Fruit fly (Drosophila melanogaster) whole organism, embryonic: ENCODE data around the gene MICAL-like.

Experiments
- BEAF-32 ChIP-seq: fragments of 200-800 bp; sonication (Bioruptor generic); optimal IDR thresholded peaks from 3 replicates; lab custom pipeline; 2017; ENCODE audit warnings: missing biosample characterization, missing genetic modification characterization, mild to moderate bottlenecking, moderate library complexity, missing genetic modification reagents
- Blimp-1 ChIP-seq: fragments of 200-800 bp; sonication (Bioruptor generic); optimal IDR thresholded peaks from 3 replicates; lab custom pipeline; 2018; ENCODE audit warnings: missing biosample characterization, missing genetic modification characterization, mild to moderate bottlenecking, moderate library complexity, missing genetic modification reagents
- CG10321 ChIP-seq: fragments of 200-800 bp; sonication (Bioruptor generic); IDR thresholded peaks from 2 replicates; pipeline ENCODE4 v1.3.6; 2022; ENCODE audit warnings: missing biosample characterization, missing genetic modification characterization
- CG10462 ChIP-seq: fragments of 200-800 bp; sonication (Bioruptor generic); optimal IDR thresholded peaks from 2 replicates; lab custom pipeline; 2016; ENCODE audit warnings: missing biosample characterization, missing genetic modification characterization
- CG11695 ChIP-seq: fragments of 200-800 bp; sonication (Bioruptor generic); IDR thresholded peaks from 3 replicates; pipeline ENCODE4 v1.3.6; 2022; ENCODE audit warnings: missing biosample characterization, missing genetic modification characterization
- CG15514 ChIP-seq: fragments of 200-800 bp; sonication (Bioruptor generic); optimal IDR thresholded peaks from 3 replicates; lab custom pipeline; 2017; ENCODE audit warnings: missing biosample characterization, missing genetic modification characterization, mild to moderate bottlenecking, moderate library complexity, missing genetic modification reagents
- CG1603 ChIP-seq: fragments of 200-800 bp; sonication (Bioruptor generic); optimal IDR thresholded peaks from 2 replicates; lab custom pipeline; 2019; ENCODE audit warnings: missing biosample characterization, mild to moderate bottlenecking, missing genetic modification characterization, moderate library complexity
- CG17802 ChIP-seq: fragments of 200-800 bp; sonication (Bioruptor generic); optimal IDR thresholded peaks from 2 replicates; lab custom pipeline; 2018; ENCODE audit warnings: missing biosample characterization, mild to moderate bottlenecking, missing genetic modification characterization, moderate library complexity
- CG2116 ChIP-seq: fragments of 200-800 bp; sonication (Bioruptor generic); optimal IDR thresholded peaks from 3 replicates; lab custom pipeline; 2018; ENCODE audit warnings: missing biosample characterization, mild to moderate bottlenecking, missing genetic modification characterization
- CG2678 ChIP-seq: fragments of 200-800 bp; sonication (Bioruptor generic); optimal IDR thresholded peaks from 3 replicates; lab custom pipeline; 2019; ENCODE audit warnings: missing biosample characterization, mild to moderate bottlenecking, missing genetic modification characterization, moderate library complexity
- CG2712 ChIP-seq: fragments of 200-800 bp; optimal IDR thresholded peaks from 3 replicates; lab custom pipeline; 2019; ENCODE audit warnings: missing biosample characterization, mild to moderate bottlenecking, missing genetic modification characterization, moderate library complexity
- CG32767 ChIP-seq: fragments of 200-800 bp; sonication (Bioruptor generic); IDR thresholded peaks from 2 replicates; pipeline ENCODE4 v1.3.6; 2022; ENCODE audit warnings: missing biosample characterization, missing genetic modification characterization
- CG34422 ChIP-seq: fragments of 200-800 bp; sonication (Bioruptor generic); IDR thresholded peaks from 3 replicates; pipeline ENCODE4 v1.3.6; 2022; ENCODE audit warnings: missing biosample characterization, missing genetic modification characterization
- CG7928 ChIP-seq: fragments of 200-800 bp; sonication (Bioruptor generic); optimal IDR thresholded peaks from 2 replicates; lab custom pipeline; 2017; ENCODE audit warnings: missing biosample characterization, mild to moderate bottlenecking, missing genetic modification characterization
- Camta ChIP-seq: fragments of 200-800 bp; sonication (Bioruptor generic); optimal IDR thresholded peaks from 2 replicates; lab custom pipeline; 2016; ENCODE audit warnings: missing biosample characterization, missing genetic modification characterization
- D19B ChIP-seq: fragments of 200-800 bp; sonication (Bioruptor generic); optimal IDR thresholded peaks from 2 replicates; lab custom pipeline; 2017; ENCODE audit warnings: missing biosample characterization, mild to moderate bottlenecking, missing genetic modification characterization
- Deaf1 ChIP-seq: fragments of 200-800 bp; optimal IDR thresholded peaks from 3 replicates; lab custom pipeline; 2019; ENCODE audit warnings: missing biosample characterization, mild to moderate bottlenecking, missing genetic modification characterization, moderate library complexity
- Dll ChIP-seq: fragments of 200-800 bp; sonication (Bioruptor generic); IDR thresholded peaks from 4 replicates; pipeline ENCODE4 v1.3.6; 2022; ENCODE audit warnings: missing biosample characterization, missing genetic modification characterization; ENCODE audit not compliant: partially characterized antibody
- Doc2 ChIP-seq: fragments of 200-800 bp; sonication (Bioruptor generic); IDR thresholded peaks from 2 replicates; pipeline ENCODE4 v1.3.6; 2022; ENCODE audit warnings: missing biosample characterization, missing genetic modification characterization
- Dp ChIP-seq: fragments of 200-800 bp; sonication (Bioruptor generic); optimal IDR thresholded peaks from 2 replicates; lab custom pipeline; 2018; ENCODE audit warnings: missing biosample characterization, mild to moderate bottlenecking, missing genetic modification characterization, moderate library complexity
- Dref ChIP-seq: fragments of 200-800 bp; sonication (Bioruptor generic); IDR thresholded peaks from 2 replicates; pipeline ENCODE4 v1.3.6; 2022; ENCODE audit warnings: missing biosample characterization, missing genetic modification characterization
- GATAe ChIP-seq: fragments of 200-800 bp; sonication (Bioruptor generic); conservative IDR thresholded peaks from 2 replicates; pipeline ENCODE4 v1.3.6; 2022; ENCODE audit warnings: missing biosample characterization, missing genetic modification characterization
- HmgZ ChIP-seq: fragments of 200-800 bp; sonication (Bioruptor generic); optimal IDR thresholded peaks from 2 replicates; lab custom pipeline; 2018; ENCODE audit warnings: missing biosample characterization, mild to moderate bottlenecking, missing genetic modification characterization
- Hmr ChIP-seq: fragments of 200-800 bp; sonication (Bioruptor generic); optimal IDR thresholded peaks from 3 replicates; lab custom pipeline; 2017; ENCODE audit warnings: mild to moderate bottlenecking, missing biosample characterization, missing genetic modification reagents, missing genetic modification characterization
- Hmx ChIP-seq: fragments of 200-800 bp; sonication (Bioruptor generic); optimal IDR thresholded peaks from 2 replicates; lab custom pipeline; 2016; ENCODE audit warnings: missing biosample characterization, missing genetic modification characterization
- Lim3 ChIP-seq: fragments of 200-800 bp; sonication (Bioruptor generic); IDR thresholded peaks from 2 replicates; pipeline ENCODE4 v1.3.6; 2022; ENCODE audit warnings: missing biosample characterization, missing genetic modification characterization
- MBD-R2 ChIP-seq: fragments of 200-800 bp; sonication (Bioruptor generic); IDR thresholded peaks from 2 replicates; pipeline ENCODE4 v1.3.6; 2022; ENCODE audit warnings: missing biosample characterization, missing genetic modification characterization
- Myb ChIP-seq: fragments of 200-800 bp; sonication (Bioruptor generic); optimal IDR thresholded peaks from 2 replicates; lab custom pipeline; 2016; ENCODE audit warnings: missing biosample characterization, missing genetic modification characterization
- Rx ChIP-seq: fragments of 200-800 bp; sonication (Bioruptor generic); IDR thresholded peaks from 2 replicates; pipeline ENCODE4 v1.3.6; 2022; ENCODE audit warnings: missing biosample characterization, missing genetic modification characterization
- Tbp ChIP-seq: fragments of >200 bp; optimal IDR thresholded peaks from 2 replicates; lab custom pipeline; 2018; ENCODE audit warnings: missing biosample characterization, missing genetic modification characterization
- abd-A ChIP-seq: fragments of 200-800 bp; sonication (Bioruptor generic); optimal IDR thresholded peaks from 3 replicates; lab custom pipeline; 2019; ENCODE audit warnings: missing biosample characterization, mild to moderate bottlenecking, missing genetic modification characterization, moderate library complexity
- bbx ChIP-seq: fragments of 200-800 bp; sonication (Bioruptor generic); IDR thresholded peaks from 2 replicates; pipeline ENCODE4 v1.3.6; 2022; ENCODE audit warnings: missing biosample characterization, missing genetic modification characterization; ENCODE audit not compliant: partially characterized antibody
- corto ChIP-seq: fragments of 200-800 bp; sonication (Bioruptor generic); optimal IDR thresholded peaks from 2 replicates; lab custom pipeline; 2016; ENCODE audit warnings: missing biosample characterization, mild to moderate bottlenecking, missing genetic modification characterization, moderate library complexity
- dan ChIP-seq: fragments of 200-800 bp; sonication (Bioruptor generic); IDR thresholded peaks from 2 replicates; pipeline ENCODE4 v1.3.6; 2022; ENCODE audit warnings: missing biosample characterization, missing genetic modification characterization
- gem ChIP-seq: fragments of 200-800 bp; sonication (Bioruptor generic); optimal IDR thresholded peaks from 2 replicates; lab custom pipeline; 2019; ENCODE audit warnings: missing biosample characterization, mild to moderate bottlenecking, missing genetic modification characterization, moderate library complexity
- gfzf ChIP-seq: fragments of 200-800 bp; sonication (Bioruptor generic); optimal IDR thresholded peaks from 2 replicates; lab custom pipeline; 2016; ENCODE audit warnings: missing biosample characterization, mild to moderate bottlenecking, missing genetic modification characterization, moderate library complexity
- grau ChIP-seq: fragments of 200-800 bp; optimal IDR thresholded peaks from 3 replicates; lab custom pipeline; 2019; ENCODE audit warnings: missing biosample characterization, mild to moderate bottlenecking, missing genetic modification characterization, moderate library complexity
- h ChIP-seq: fragments of >200 bp; optimal IDR thresholded peaks from 2 replicates; lab custom pipeline; 2017
- her ChIP-seq: fragments of 200-800 bp; sonication (Bioruptor generic); optimal IDR thresholded peaks from 2 replicates; lab custom pipeline; 2016; ENCODE audit warnings: missing biosample characterization, missing genetic modification characterization
- hth ChIP-seq: fragments of >200 bp; optimal IDR thresholded peaks from 2 replicates; lab custom pipeline; 2017; ENCODE audit warnings: inconsistent platforms
- nerfin-1 ChIP-seq: fragments of 200-800 bp; sonication (Bioruptor generic); optimal IDR thresholded peaks from 3 replicates; lab custom pipeline; 2019; ENCODE audit warnings: missing biosample characterization, mild to moderate bottlenecking, missing genetic modification characterization, moderate library complexity
- nmo ChIP-seq: fragments of 200-800 bp; sonication (Bioruptor generic); optimal IDR thresholded peaks from 2 replicates; lab custom pipeline; 2018; ENCODE audit warnings: missing biosample characterization, mild to moderate bottlenecking, missing genetic modification characterization, moderate library complexity
- pzg ChIP-seq: fragments of 200-800 bp; sonication (Bioruptor generic); optimal IDR thresholded peaks from 3 replicates; lab custom pipeline; 2018; ENCODE audit warnings: missing biosample characterization, mild to moderate bottlenecking, missing genetic modification characterization, moderate library complexity
- ssp ChIP-seq: fragments of 200-800 bp; sonication (Bioruptor generic); IDR thresholded peaks from 2 replicates; pipeline ENCODE4 v1.3.6; 2022; ENCODE audit warnings: missing biosample characterization, missing genetic modification characterization
- stwl ChIP-seq: fragments of 200-800 bp; sonication (Bioruptor generic); optimal IDR thresholded peaks from 3 replicates; lab custom pipeline; 2018; ENCODE audit warnings: missing biosample characterization, mild to moderate bottlenecking, missing genetic modification characterization, moderate library complexity
- trem ChIP-seq: fragments of 200-800 bp; optimal IDR thresholded peaks from 3 replicates; lab custom pipeline; 2019; ENCODE audit warnings: missing biosample characterization, mild to moderate bottlenecking, missing genetic modification characterization, moderate library complexity
- trh ChIP-seq: fragments of 200-800 bp; sonication (Bioruptor generic); optimal IDR thresholded peaks from 2 replicates; lab custom pipeline; 2016; ENCODE audit warnings: missing biosample characterization, missing genetic modification characterization
- wek ChIP-seq: fragments of 200-800 bp; sonication (Bioruptor generic); optimal IDR thresholded peaks from 3 replicates; lab custom pipeline; 2018; ENCODE audit warnings: missing biosample characterization, mild to moderate bottlenecking, missing genetic modification characterization, moderate library complexity

MICAL-like gene

DNA sequence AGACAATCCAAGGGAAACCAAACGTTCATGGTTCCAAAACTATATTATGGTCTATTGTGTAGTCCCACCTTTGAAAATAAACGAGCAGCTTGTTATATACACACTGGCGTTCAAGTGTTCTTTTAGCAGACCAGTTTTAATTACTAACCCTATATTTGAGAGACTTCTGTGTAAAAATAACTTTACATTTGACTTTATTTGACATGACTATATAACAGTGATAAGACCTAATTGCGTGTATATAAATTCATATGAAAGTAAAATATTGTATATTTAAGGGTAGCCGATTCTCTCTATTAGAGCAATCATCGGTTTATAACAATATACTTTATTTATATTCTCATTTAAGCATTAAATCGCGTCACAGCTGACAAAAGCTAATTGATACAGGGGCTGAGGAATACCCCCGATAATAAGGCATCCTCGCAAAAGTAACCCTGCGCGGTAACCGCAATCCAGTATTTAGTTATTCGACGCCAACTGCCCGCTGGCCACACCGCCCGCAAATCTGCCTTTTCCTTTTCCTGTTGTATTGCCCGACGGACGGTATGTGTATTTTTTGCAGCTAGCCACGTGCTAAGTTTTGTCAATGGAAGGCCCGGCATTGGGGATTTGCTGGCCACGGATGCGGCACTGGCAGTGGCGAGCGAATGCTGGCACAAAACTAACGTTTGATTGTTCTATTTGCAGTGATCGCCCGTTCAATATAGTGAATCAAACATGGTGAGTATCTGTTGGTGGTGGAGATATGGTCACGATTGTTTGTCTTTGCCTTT is 26.3 kb upstream of the MICAL-like start, which contains the start of gene RpS4 (continued):
- TF ChIP-seq hth (lab: Kevin White, UChicago) (no peak), CG10462 (peak; percentile 31), Deaf1 (tag; lab: Kevin White, UChicago) (peak; percentile 44), MBD-R2 (GFP tag; lab: Robert Waterston, UW) (peak; percentile 51), trh (GFP tag; lab: Kevin White, UChicago) (peak; percentile 68), h (no peak), Lim3 (GFP tag; lab: Robert Waterston, UW) (0 out of 2 replicates have a peak, but pooled peaks have one; percentile 51), bbx (GFP tag; lab: Robert Waterston, UW) (peak; percentile 48; the same call in 1 of the 2 replicates), Tbp (GFP tag; lab: Kevin White, UChicago) (peak; percentile 70), Camta (GFP tag; lab: Kevin White, UChicago) (peak; percentile 79), CG2678 (tag; lab: Kevin White, UChicago) (peak; percentile 78), GATAe (GFP tag; lab: Robert Waterston, UW) (peak; percentile 43; the same call in 1 of the 2 replicates)

DNA sequence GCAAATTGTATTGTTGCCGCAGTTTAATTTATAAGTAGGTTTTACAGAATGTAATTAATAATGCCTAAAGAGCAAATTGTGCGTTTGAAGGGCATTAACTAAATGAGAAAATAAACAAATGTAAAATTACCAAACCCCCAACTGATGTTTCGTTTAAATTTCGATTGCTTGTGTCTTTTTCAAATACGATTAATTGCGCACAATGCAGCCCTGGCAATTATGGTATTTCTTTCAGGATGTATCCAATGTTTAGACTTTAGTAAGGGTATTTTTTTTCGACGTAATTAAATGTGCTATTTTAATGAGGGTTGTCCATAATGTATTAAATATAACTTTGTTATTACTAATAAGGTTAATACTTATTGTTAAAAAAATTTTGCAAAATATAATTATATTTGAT is 25.7 kb upstream of the MICAL-like start:
- no peak for TF ChIP-seq Rx (GFP tag; lab: Robert Waterston, UW)
- TF ChIP-seq CG17802 = peak; percentile 36
- TF ChIP-seq D19B (GFP tag; lab: Kevin White, UChicago) = no peak
- peak; percentile 25 for TF ChIP-seq trem
- peak; percentile 86 for TF ChIP-seq CG7928 (GFP tag; lab: Kevin White, UChicago)
- peak; percentile 91 for TF ChIP-seq Dp (GFP tag; lab: Kevin White, UChicago)
- TF ChIP-seq wek (GFP tag; lab: Kevin White, UChicago) = peak; percentile 94
- TF ChIP-seq CG11695 = no peak
- TF ChIP-seq CG15514 (GFP tag; lab: Kevin White, UChicago) = peak; percentile 9
- no peak for TF ChIP-seq her (GFP tag; lab: Kevin White, UChicago)
- TF ChIP-seq stwl (tag; lab: Kevin White, UChicago) = peak; percentile 47
- TF ChIP-seq Doc2 = no peak
- no peak for TF ChIP-seq Hmx (GFP tag; lab: Kevin White, UChicago)
- TF ChIP-seq CG34422 (GFP tag; lab: Robert Waterston, UW) = no peak
- peak; percentile 76 for TF ChIP-seq Dref (GFP tag; lab: Robert Waterston, UW)
- TF ChIP-seq CG2116 (GFP tag; lab: Kevin White, UChicago) = peak; percentile 97
- peak; percentile 18; the same call in 1 of the 2 replicates for TF ChIP-seq bbx (GFP tag; lab: Robert Waterston, UW)
- TF ChIP-seq corto (GFP tag; lab: Kevin White, UChicago) = no peak
- TF ChIP-seq Blimp-1 (GFP tag; lab: Kevin White, UChicago) = no peak
- TF ChIP-seq CG32767 (GFP tag; lab: Robert Waterston, UW) = peak; percentile 40; the same call in 1 of the 2 replicates
- TF ChIP-seq dan (GFP tag; lab: Robert Waterston, UW) = no peak
- peak; percentile 68 for TF ChIP-seq pzg (GFP tag; lab: Kevin White, UChicago)
- no peak for TF ChIP-seq CG10321 (GFP tag; lab: Robert Waterston, UW)
- TF ChIP-seq Hmr (GFP tag; lab: Kevin White, UChicago) = no peak
- TF ChIP-seq Dll = 0 out of 4 replicates have a peak, but pooled peaks have one; percentile 11
- TF ChIP-seq nmo (GFP tag; lab: Kevin White, UChicago) = no peak
- TF ChIP-seq BEAF-32 = peak; percentile 8
- peak; percentile 27 for TF ChIP-seq nerfin-1 (tag; lab: Kevin White, UChicago)
- TF ChIP-seq HmgZ (tag; lab: Kevin White, UChicago) = no peak
- TF ChIP-seq CG2712 (tag; lab: Kevin White, UChicago) = peak; percentile 9
- TF ChIP-seq ssp (GFP tag; lab: Robert Waterston, UW) = 0 out of 2 replicates have a peak, but pooled peaks have one; percentile 5
- TF ChIP-seq gem (tag; lab: Kevin White, UChicago) = peak; percentile 12
- peak; percentile 84 for TF ChIP-seq Myb (GFP tag; lab: Kevin White, UChicago)
- peak; percentile 30 for TF ChIP-seq gfzf (GFP tag; lab: Kevin White, UChicago)
- TF ChIP-seq CG1603 (tag; lab: Kevin White, UChicago) = peak; percentile 38
- peak; percentile 47 for TF ChIP-seq abd-A
- no peak for TF ChIP-seq grau (tag; lab: Kevin White, UChicago)
